Worm (Caenorhabditis elegans): Measurements from ENCODE around the gene nas-7.

- TF ChIP-seq fkh-10 (GFP tag; optimal IDR thresholded peaks at IDR 0.05) = no peak
- TF ChIP-seq unc-55 (GFP tag; optimal IDR thresholded peaks at IDR 0.05) = no peak
- TF ChIP-seq ama-1 (optimal IDR thresholded peaks at IDR 0.05) = no peak
- TF ChIP-seq ref-2 (tag; optimal IDR thresholded peaks at IDR 0.05) = no peak
- no peak for TF ChIP-seq eyg-1 (tag; optimal IDR thresholded peaks at IDR 0.05)
- TF ChIP-seq ceh-6 (GFP tag; optimal IDR thresholded peaks at IDR 0.05) = no peak
- no peak for TF ChIP-seq lim-6 (tag; optimal IDR thresholded peaks at IDR 0.05)
- TF ChIP-seq elt-2 (tag; optimal IDR thresholded peaks at IDR 0.05) = no peak
- no peak for TF ChIP-seq pha-4 (tag; optimal IDR thresholded peaks at IDR 0.05)
These were observed 8.4 kb downstream of the nas-7 start for ce11 chrII:7393922-7394689.

All from whole organism, late embryonic.